Fruit fly (Drosophila melanogaster) whole organism, embryonic: ENCODE results near the gene CG42237.

Experiments used
- Atf-2 ChIP-seq: fragments of 200-800 bp; sonication (Bioruptor generic); optimal IDR thresholded peaks from 2 replicates; lab custom pipeline; 2016; ENCODE audit warnings: missing biosample characterization, missing genetic modification characterization
- Blimp-1 ChIP-seq: fragments of 200-800 bp; sonication (Bioruptor generic); optimal IDR thresholded peaks from 3 replicates; lab custom pipeline; 2018; ENCODE audit warnings: missing biosample characterization, missing genetic modification characterization, mild to moderate bottlenecking, moderate library complexity, missing genetic modification reagents
- CG10209 ChIP-seq: fragments of 200-800 bp; sonication (Bioruptor generic); optimal IDR thresholded peaks from 3 replicates; lab custom pipeline; 2017; ENCODE audit warnings: missing biosample characterization, mild to moderate bottlenecking, missing genetic modification characterization, missing genetic modification reagents
- CG10654 ChIP-seq: fragments of 200-800 bp; sonication (Bioruptor generic); optimal IDR thresholded peaks from 2 replicates; lab custom pipeline; 2016; ENCODE audit warnings: missing biosample characterization, missing genetic modification characterization
- CG10959 ChIP-seq: fragments of 200-800 bp; sonication (Bioruptor generic); IDR thresholded peaks from 2 replicates; pipeline ENCODE4 v1.3.6; 2022; ENCODE audit warnings: missing biosample characterization, missing genetic modification characterization
- CG12769 ChIP-seq: fragments of 200-800 bp; sonication (Bioruptor generic); optimal IDR thresholded peaks from 2 replicates; lab custom pipeline; 2019; ENCODE audit warnings: missing biosample characterization, mild to moderate bottlenecking, missing genetic modification characterization, moderate library complexity
- CG14014 ChIP-seq: fragments of 200-800 bp; sonication (Bioruptor generic); IDR thresholded peaks from 2 replicates; pipeline ENCODE4 v1.3.6; 2022; ENCODE audit warnings: missing biosample characterization, missing genetic modification characterization
- CG1529 ChIP-seq: fragments of 200-800 bp; sonication (Bioruptor generic); optimal IDR thresholded peaks from 3 replicates; lab custom pipeline; 2018; ENCODE audit warnings: missing biosample characterization, missing genetic modification characterization
- CG17385 ChIP-seq: fragments of 200-800 bp; sonication (Bioruptor generic); optimal IDR thresholded peaks from 3 replicates; lab custom pipeline; 2018; ENCODE audit warnings: missing biosample characterization, mild to moderate bottlenecking, missing genetic modification characterization
- CG17568 ChIP-seq: fragments of 200-800 bp; sonication (Bioruptor generic); optimal IDR thresholded peaks from 2 replicates; lab custom pipeline; 2018; ENCODE audit warnings: missing biosample characterization, mild to moderate bottlenecking, missing genetic modification characterization, moderate library complexity
- CG1792 ChIP-seq: fragments of 200-800 bp; sonication (Bioruptor generic); optimal IDR thresholded peaks from 2 replicates; lab custom pipeline; 2016; ENCODE audit warnings: missing biosample characterization, missing genetic modification characterization
- CG2678 ChIP-seq: fragments of 200-800 bp; sonication (Bioruptor generic); optimal IDR thresholded peaks from 3 replicates; lab custom pipeline; 2019; ENCODE audit warnings: missing biosample characterization, mild to moderate bottlenecking, missing genetic modification characterization, moderate library complexity
- CG32532 ChIP-seq: fragments of 200-800 bp; sonication (Bioruptor generic); IDR thresholded peaks from 2 replicates; pipeline ENCODE4 v1.3.6; 2022; ENCODE audit warnings: missing biosample characterization, missing genetic modification characterization
- CG4617 ChIP-seq: fragments of 200-800 bp; sonication (Bioruptor generic); optimal IDR thresholded peaks from 3 replicates; lab custom pipeline; 2016; ENCODE audit warnings: missing biosample characterization, missing genetic modification characterization, borderline replicate concordance
- CG6254 ChIP-seq: fragments of 200-800 bp; sonication (Bioruptor generic); optimal IDR thresholded peaks from 3 replicates; lab custom pipeline; 2017; ENCODE audit warnings: mild to moderate bottlenecking, missing biosample characterization, missing genetic modification reagents, missing genetic modification characterization
- CG6791 ChIP-seq: fragments of 200-800 bp; sonication (Bioruptor generic); IDR thresholded peaks from 3 replicates; pipeline ENCODE4 v1.3.6; 2022; ENCODE audit warnings: missing biosample characterization, missing genetic modification characterization; ENCODE audit not compliant: partially characterized antibody
- CG7786 ChIP-seq: fragments of 200-800 bp; sonication (Bioruptor generic); optimal IDR thresholded peaks from 2 replicates; lab custom pipeline; 2016; ENCODE audit warnings: missing biosample characterization, missing genetic modification characterization
- CG8944 ChIP-seq: fragments of 200-800 bp; sonication (Bioruptor generic); optimal IDR thresholded peaks from 3 replicates; lab custom pipeline; 2016; ENCODE audit warnings: missing biosample characterization, missing genetic modification characterization
- CG9876 ChIP-seq: fragments of 200-800 bp; sonication (Bioruptor generic); optimal IDR thresholded peaks from 2 replicates; lab custom pipeline; 2016; ENCODE audit warnings: missing biosample characterization, missing genetic modification characterization
- D ChIP-seq, 2 experiments: fragments of 200-800 bp in 1 of 2; fragments of >200 bp in 1 of 2; sonication (Bioruptor generic) in 1 of 2; optimal IDR thresholded peaks; 2 replicates in 1 of 2; 3 replicates in 1 of 2; lab custom pipeline; 2017; ENCODE audit warnings: mild to moderate bottlenecking in 1 of 2, missing biosample characterization in 1 of 2, missing genetic modification characterization in 1 of 2, missing genetic modification reagents in 1 of 2
- Deaf1 ChIP-seq: fragments of 200-800 bp; optimal IDR thresholded peaks from 3 replicates; lab custom pipeline; 2019; ENCODE audit warnings: missing biosample characterization, mild to moderate bottlenecking, missing genetic modification characterization, moderate library complexity
- ERR ChIP-seq: fragments of 200-800 bp; sonication (Bioruptor generic); optimal IDR thresholded peaks from 2 replicates; lab custom pipeline; 2016; ENCODE audit warnings: missing biosample characterization, missing genetic modification characterization
- Gug ChIP-seq: fragments of 200-800 bp; sonication (Bioruptor generic); IDR thresholded peaks from 4 replicates; pipeline ENCODE4 v1.3.6; 2022; ENCODE audit warnings: missing biosample characterization, missing genetic modification characterization
- HLH3B ChIP-seq: fragments of 200-800 bp; sonication (Bioruptor generic); IDR thresholded peaks from 2 replicates; pipeline ENCODE4 v1.3.6; 2022; ENCODE audit warnings: missing biosample characterization, missing genetic modification characterization
- Hr3 ChIP-seq: fragments of 200-800 bp; sonication (Bioruptor generic); optimal IDR thresholded peaks from 3 replicates; lab custom pipeline; 2016; ENCODE audit warnings: missing biosample characterization, missing genetic modification characterization
- Hr51 ChIP-seq, 2 experiments: fragments of 200-800 bp; sonication (Bioruptor generic); optimal IDR thresholded peaks; 2 replicates in 1 of 2; 3 replicates in 1 of 2; lab custom pipeline; 2016 to 2018; ENCODE audit warnings: missing biosample characterization in 2 of 2, missing genetic modification characterization in 2 of 2, mild to moderate bottlenecking in 1 of 2, moderate library complexity in 1 of 2
- NC2α ChIP-seq: fragments of 200-800 bp; sonication (Bioruptor generic); optimal IDR thresholded peaks from 2 replicates; lab custom pipeline; 2016; ENCODE audit warnings: missing biosample characterization, missing genetic modification characterization
- NFAT ChIP-seq: fragments of 200-800 bp; sonication (Bioruptor generic); IDR thresholded peaks from 2 replicates; pipeline ENCODE4 v1.3.6; 2022; ENCODE audit warnings: missing biosample characterization, missing genetic modification characterization
- Nf-YB ChIP-seq: fragments of 200-800 bp; sonication (Bioruptor generic); optimal IDR thresholded peaks from 3 replicates; lab custom pipeline; 2019; ENCODE audit warnings: missing biosample characterization, mild to moderate bottlenecking, missing genetic modification characterization, moderate library complexity
- Rx ChIP-seq: fragments of 200-800 bp; sonication (Bioruptor generic); IDR thresholded peaks from 2 replicates; pipeline ENCODE4 v1.3.6; 2022; ENCODE audit warnings: missing biosample characterization, missing genetic modification characterization
- ab ChIP-seq: fragments of 200-800 bp; sonication (Bioruptor generic); optimal IDR thresholded peaks from 2 replicates; lab custom pipeline; 2016; ENCODE audit warnings: missing biosample characterization, missing genetic modification characterization
- abd-A ChIP-seq: fragments of 200-800 bp; sonication (Bioruptor generic); optimal IDR thresholded peaks from 3 replicates; lab custom pipeline; 2019; ENCODE audit warnings: missing biosample characterization, mild to moderate bottlenecking, missing genetic modification characterization, moderate library complexity
- ac ChIP-seq: fragments of 200-800 bp; sonication (Bioruptor generic); optimal IDR thresholded peaks from 3 replicates; lab custom pipeline; 2017; ENCODE audit warnings: missing biosample characterization, mild to moderate bottlenecking, missing genetic modification characterization
- ara ChIP-seq: fragments of 200-800 bp; sonication (Bioruptor generic); IDR thresholded peaks from 2 replicates; pipeline ENCODE4 v1.3.6; 2022; ENCODE audit warnings: missing biosample characterization, missing genetic modification characterization
- bbx ChIP-seq: fragments of 200-800 bp; sonication (Bioruptor generic); IDR thresholded peaks from 2 replicates; pipeline ENCODE4 v1.3.6; 2022; ENCODE audit warnings: missing biosample characterization, missing genetic modification characterization; ENCODE audit not compliant: partially characterized antibody
- dan ChIP-seq: fragments of 200-800 bp; sonication (Bioruptor generic); IDR thresholded peaks from 2 replicates; pipeline ENCODE4 v1.3.6; 2022; ENCODE audit warnings: missing biosample characterization, missing genetic modification characterization
- disco-r ChIP-seq: fragments of 200-800 bp; sonication (Bioruptor generic); optimal IDR thresholded peaks from 2 replicates; lab custom pipeline; 2016; ENCODE audit warnings: missing biosample characterization, missing genetic modification characterization
- hkb ChIP-seq, 2 experiments: fragments of 200-800 bp in 1 of 2; fragments of >200 bp in 1 of 2; sonication (Bioruptor generic) in 1 of 2; IDR thresholded peaks in 1 of 2; optimal IDR thresholded peaks in 1 of 2; 2 replicates each; pipeline versions ENCODE4 v1.3.6 to Lab custom; 2017 to 2022; ENCODE audit warnings: missing biosample characterization in 1 of 2, missing genetic modification characterization in 1 of 2
- lov ChIP-seq, 2 experiments: fragments of 200-800 bp in 1 of 2; fragments of >200 bp in 1 of 2; sonication (Bioruptor generic) in 1 of 2; IDR thresholded peaks in 1 of 2; optimal IDR thresholded peaks in 1 of 2; 2 replicates in 1 of 2; 3 replicates in 1 of 2; pipeline versions ENCODE4 v1.3.6 to Lab custom; 2017 to 2022; ENCODE audit warnings: missing biosample characterization in 1 of 2, missing genetic modification characterization in 1 of 2
- org-1 ChIP-seq: fragments of 200-800 bp; sonication (Bioruptor generic); optimal IDR thresholded peaks from 2 replicates; lab custom pipeline; 2017; ENCODE audit warnings: missing biosample characterization, missing genetic modification characterization
- psq ChIP-seq: fragments of 200-800 bp; sonication (Bioruptor generic); optimal IDR thresholded peaks from 2 replicates; lab custom pipeline; 2017; ENCODE audit warnings: missing biosample characterization, missing genetic modification characterization
- row ChIP-seq: fragments of 200-800 bp; sonication (Bioruptor generic); IDR thresholded peaks from 3 replicates; pipeline ENCODE4 v1.3.6; 2022; ENCODE audit warnings: missing biosample characterization, missing genetic modification characterization
- shn ChIP-seq: fragments of 200-800 bp; sonication (Bioruptor generic); optimal IDR thresholded peaks from 3 replicates; lab custom pipeline; 2016; ENCODE audit warnings: missing biosample characterization, missing genetic modification characterization
- slou ChIP-seq: fragments of 200-800 bp; sonication (Bioruptor generic); optimal IDR thresholded peaks from 3 replicates; lab custom pipeline; 2016; ENCODE audit warnings: missing biosample characterization, missing genetic modification characterization
- slp2 ChIP-seq: fragments of 200-800 bp; sonication (Bioruptor generic); optimal IDR thresholded peaks from 2 replicates; lab custom pipeline; 2016; ENCODE audit warnings: missing biosample characterization, missing genetic modification characterization
- stc ChIP-seq: fragments of 200-800 bp; sonication (Bioruptor generic); IDR thresholded peaks from 2 replicates; pipeline ENCODE4 v1.3.6; 2022; ENCODE audit warnings: missing biosample characterization, missing genetic modification characterization
- trem ChIP-seq: fragments of 200-800 bp; optimal IDR thresholded peaks from 3 replicates; lab custom pipeline; 2019; ENCODE audit warnings: missing biosample characterization, mild to moderate bottlenecking, missing genetic modification characterization, moderate library complexity
- wdn ChIP-seq: fragments of 200-800 bp; sonication (Bioruptor generic); IDR thresholded peaks from 2 replicates; pipeline ENCODE4 v1.3.6; 2022; ENCODE audit warnings: missing biosample characterization, missing genetic modification characterization

CG42237 gene

dm6 chrX:13131063-13131773 lies 16.3 kb downstream of the CG42237 start (continued):
- TF ChIP-seq Nf-YB (peak; percentile 87), stc (GFP tag; lab: Robert Waterston, UW) (peak; percentile 99), CG17385 (peak; percentile 97), slou (GFP tag; lab: Kevin White, UChicago) (peak; percentile 98), CG17568 (GFP tag; lab: Kevin White, UChicago) (peak; percentile 96), CG10959 (GFP tag; lab: Robert Waterston, UW) (peak; percentile 98), CG9876 (peak; percentile 99), dan (GFP tag; lab: Robert Waterston, UW) (peak; percentile 94), Rx (peak; percentile 99), HLH3B (GFP tag; lab: Robert Waterston, UW) (peak; percentile 99), bbx (peak; percentile 47; the same call in 1 of the 2 replicates), CG2678 (tag; lab: Kevin White, UChicago) (peak; percentile 99), CG4617 (GFP tag; lab: Kevin White, UChicago) (peak; percentile 99), trem (peak; percentile 90), CG1792 (peak; percentile 99), lov (optimal IDR thresholded peaks at IDR 0.05; lab: Kevin White, UChicago) (no peak), lov (GFP tag; IDR thresholded peaks at IDR 0.05; lab: Robert Waterston, UW) (peak; percentile 99), CG10209 (GFP tag; lab: Kevin White, UChicago) (peak; percentile 99), CG8944 (GFP tag; lab: Kevin White, UChicago) (peak; percentile 99), hkb (optimal IDR thresholded peaks at IDR 0.05; lab: Kevin White, UChicago) (no peak), hkb (GFP tag; IDR thresholded peaks at IDR 0.05; lab: Robert Waterston, UW) (peak; percentile 99), Blimp-1 (GFP tag; lab: Kevin White, UChicago) (peak; percentile 96), org-1 (peak; percentile 99), ara (GFP tag; lab: Robert Waterston, UW) (peak; percentile 99), NC2α (GFP tag; lab: Kevin White, UChicago) (peak; percentile 96), CG6791 (peak; percentile 42; the same call in 1 of the 3 replicates), row (GFP tag; lab: Robert Waterston, UW) (peak; percentile 100), CG32532 (GFP tag; lab: Robert Waterston, UW) (peak; percentile 100), Deaf1 (tag; lab: Kevin White, UChicago) (peak; percentile 82), abd-A (tag; lab: Kevin White, UChicago) (peak; percentile 96), psq (GFP tag; lab: Kevin White, UChicago) (peak; percentile 93), CG14014 (GFP tag; lab: Robert Waterston, UW) (peak; percentile 99), NFAT (GFP tag; lab: Robert Waterston, UW) (peak; percentile 99), ac (GFP tag; lab: Kevin White, UChicago) (peak; percentile 89), shn (GFP tag; lab: Kevin White, UChicago) (peak; percentile 99), Hr3 (peak; percentile 98), ERR (peak; percentile 98), slp2 (GFP tag; lab: Kevin White, UChicago) (peak; percentile 98), D (optimal IDR thresholded peaks at IDR 0.05; lab: Kevin White, UChicago) (no peak), D (GFP tag; optimal IDR thresholded peaks at IDR 0.05; lab: Kevin White, UChicago) (peak; percentile 97), CG1529 (GFP tag; lab: Kevin White, UChicago) (peak; percentile 97), disco-r (peak; percentile 99), CG6254 (GFP tag; lab: Kevin White, UChicago) (peak; percentile 94), CG10654 (GFP tag; lab: Kevin White, UChicago) (peak; percentile 99), Gug (GFP tag; lab: Robert Waterston, UW) (peak; percentile 100), wdn (GFP tag; lab: Robert Waterston, UW) (peak; percentile 99), Hr51 (GFP tag; optimal IDR thresholded peaks at IDR 0.05; lab: Kevin White, UChicago) (peak; percentile 98 to 99), CG12769 (tag; lab: Kevin White, UChicago) (peak; percentile 100), Atf-2 (GFP tag; lab: Kevin White, UChicago) (peak; percentile 98), CG7786 (GFP tag; lab: Kevin White, UChicago) (peak; percentile 99), ab (GFP tag; lab: Kevin White, UChicago) (peak; percentile 99)
